Fruit fly (Drosophila melanogaster) whole organism, embryonic: ENCODE measurements around the gene CG42553.
A peak's percentile ranks its signal among the peaks of the same experiment; 100 is the strongest.

Experiments used
- ATbp ChIP-seq: fragments of 200-800 bp; sonication (Bioruptor generic); optimal IDR thresholded peaks from 2 replicates; lab custom pipeline; 2017; ENCODE audit warnings: missing biosample characterization, mild to moderate bottlenecking, missing genetic modification characterization, missing genetic modification reagents
- B-H2 ChIP-seq: fragments of 200-800 bp; sonication (Bioruptor generic); optimal IDR thresholded peaks from 2 replicates; lab custom pipeline; 2018; ENCODE audit warnings: missing biosample characterization, mild to moderate bottlenecking, missing genetic modification characterization
- Bgb ChIP-seq: fragments of 200-800 bp; sonication (Bioruptor generic); IDR thresholded peaks from 2 replicates; pipeline ENCODE4 v1.3.6; 2022; ENCODE audit warnings: missing biosample characterization, missing genetic modification characterization; ENCODE audit not compliant: partially characterized antibody
- CG10267 ChIP-seq: fragments of 200-800 bp; sonication (Bioruptor generic); optimal IDR thresholded peaks from 2 replicates; lab custom pipeline; 2018; ENCODE audit warnings: missing biosample characterization, mild to moderate bottlenecking, missing genetic modification characterization, moderate library complexity
- CG10321 ChIP-seq: fragments of 200-800 bp; sonication (Bioruptor generic); IDR thresholded peaks from 2 replicates; pipeline ENCODE4 v1.3.6; 2022; ENCODE audit warnings: missing biosample characterization, missing genetic modification characterization
- CG10959 ChIP-seq: fragments of 200-800 bp; sonication (Bioruptor generic); IDR thresholded peaks from 2 replicates; pipeline ENCODE4 v1.3.6; 2022; ENCODE audit warnings: missing biosample characterization, missing genetic modification characterization
- CG12659 ChIP-seq: fragments of 200-800 bp; sonication (Bioruptor generic); optimal IDR thresholded peaks from 3 replicates; lab custom pipeline; 2017; ENCODE audit warnings: mild to moderate bottlenecking, missing biosample characterization, missing genetic modification reagents, missing genetic modification characterization
- CG13624 ChIP-seq: fragments of 200-800 bp; sonication (Bioruptor generic); optimal IDR thresholded peaks from 2 replicates; lab custom pipeline; 2016; ENCODE audit warnings: missing biosample characterization, missing genetic modification characterization
- CG15601 ChIP-seq: fragments of 200-800 bp; sonication (Bioruptor generic); optimal IDR thresholded peaks from 3 replicates; lab custom pipeline; 2019; ENCODE audit warnings: missing biosample characterization, mild to moderate bottlenecking, missing genetic modification characterization, moderate library complexity
- CG18262 ChIP-seq: fragments of 200-800 bp; optimal IDR thresholded peaks from 3 replicates; lab custom pipeline; 2019; ENCODE audit warnings: missing biosample characterization, mild to moderate bottlenecking, missing genetic modification characterization, moderate library complexity
- CG2116 ChIP-seq: fragments of 200-800 bp; sonication (Bioruptor generic); optimal IDR thresholded peaks from 3 replicates; lab custom pipeline; 2018; ENCODE audit warnings: missing biosample characterization, mild to moderate bottlenecking, missing genetic modification characterization
- CG2889 ChIP-seq: fragments of 200-800 bp; sonication (Bioruptor generic); IDR thresholded peaks from 3 replicates; pipeline ENCODE4 v1.3.6; 2022; ENCODE audit warnings: missing biosample characterization, missing genetic modification characterization
- CG3065 ChIP-seq: fragments of 200-800 bp; sonication (Bioruptor generic); optimal IDR thresholded peaks from 2 replicates; lab custom pipeline; 2016; ENCODE audit warnings: missing biosample characterization, missing genetic modification characterization
- CG32772 ChIP-seq: fragments of 200-800 bp; sonication (Bioruptor generic); IDR thresholded peaks from 2 replicates; pipeline ENCODE4 v1.3.6; 2022; ENCODE audit warnings: missing biosample characterization, missing genetic modification characterization
- CG3407 ChIP-seq: fragments of 200-800 bp; sonication (Bioruptor generic); optimal IDR thresholded peaks from 2 replicates; lab custom pipeline; 2018; ENCODE audit warnings: missing biosample characterization, mild to moderate bottlenecking, missing genetic modification characterization
- CG5180 ChIP-seq: fragments of 200-800 bp; sonication (Bioruptor generic); optimal IDR thresholded peaks from 3 replicates; lab custom pipeline; 2017; ENCODE audit warnings: missing biosample characterization, missing genetic modification characterization, mild to moderate bottlenecking, moderate library complexity, missing genetic modification reagents
- CG7372 ChIP-seq: fragments of 200-800 bp; sonication (Bioruptor generic); IDR thresholded peaks from 2 replicates; pipeline ENCODE4 v1.3.6; 2022; ENCODE audit warnings: missing biosample characterization, missing genetic modification characterization
- D ChIP-seq, 2 experiments: fragments of 200-800 bp in 1 of 2; fragments of >200 bp in 1 of 2; sonication (Bioruptor generic) in 1 of 2; optimal IDR thresholded peaks; 2 replicates in 1 of 2; 3 replicates in 1 of 2; lab custom pipeline; 2017; ENCODE audit warnings: mild to moderate bottlenecking in 1 of 2, missing biosample characterization in 1 of 2, missing genetic modification characterization in 1 of 2, missing genetic modification reagents in 1 of 2
- Fer1 ChIP-seq: fragments of 200-800 bp; sonication (Bioruptor generic); optimal IDR thresholded peaks from 2 replicates; lab custom pipeline; 2017; ENCODE audit warnings: missing biosample characterization, mild to moderate bottlenecking, missing genetic modification characterization
- MBD-R2 ChIP-seq: fragments of 200-800 bp; sonication (Bioruptor generic); IDR thresholded peaks from 2 replicates; pipeline ENCODE4 v1.3.6; 2022; ENCODE audit warnings: missing biosample characterization, missing genetic modification characterization
- Mrtf ChIP-seq: fragments of 200-800 bp; sonication (Bioruptor generic); IDR thresholded peaks from 3 replicates; pipeline ENCODE4 v1.3.6; 2022; ENCODE audit warnings: missing biosample characterization, missing genetic modification characterization
- Scr ChIP-seq: fragments of 200-800 bp; sonication (Bioruptor generic); IDR thresholded peaks from 2 replicates; pipeline ENCODE4 v1.3.6; 2022; ENCODE audit warnings: missing biosample characterization, missing genetic modification characterization; ENCODE audit not compliant: partially characterized antibody
- Sox102F ChIP-seq: fragments of 200-800 bp; sonication (Bioruptor generic); optimal IDR thresholded peaks from 2 replicates; lab custom pipeline; 2018; ENCODE audit warnings: missing biosample characterization, mild to moderate bottlenecking, missing genetic modification characterization, moderate library complexity
- Vsx1 ChIP-seq: fragments of 200-800 bp; sonication (Bioruptor generic); optimal IDR thresholded peaks from 2 replicates; lab custom pipeline; 2017; ENCODE audit warnings: missing biosample characterization, mild to moderate bottlenecking, missing genetic modification characterization, missing genetic modification reagents
- Xbp1 ChIP-seq: fragments of 200-800 bp; sonication (Bioruptor generic); optimal IDR thresholded peaks from 3 replicates; lab custom pipeline; 2016; ENCODE audit warnings: missing biosample characterization, mild to moderate bottlenecking, missing genetic modification characterization
- ara ChIP-seq: fragments of 200-800 bp; sonication (Bioruptor generic); IDR thresholded peaks from 2 replicates; pipeline ENCODE4 v1.3.6; 2022; ENCODE audit warnings: missing biosample characterization, missing genetic modification characterization
- cas ChIP-seq: fragments of 200-800 bp; sonication (Bioruptor generic); IDR thresholded peaks from 2 replicates; pipeline ENCODE4 v1.3.6; 2022; ENCODE audit warnings: missing biosample characterization, missing genetic modification characterization
- cg ChIP-seq: fragments of 200-800 bp; sonication (Bioruptor generic); optimal IDR thresholded peaks from 3 replicates; lab custom pipeline; 2019; ENCODE audit warnings: missing biosample characterization, mild to moderate bottlenecking, missing genetic modification characterization, moderate library complexity
- chinmo ChIP-seq: fragments of 200-800 bp; sonication (Bioruptor generic); IDR thresholded peaks from 4 replicates; pipeline ENCODE4 v1.3.6; 2022; ENCODE audit warnings: missing biosample characterization, missing genetic modification characterization; ENCODE audit not compliant: partially characterized antibody
- croc ChIP-seq: fragments of 200-800 bp; sonication (Bioruptor generic); conservative IDR thresholded peaks from 3 replicates; pipeline ENCODE4 v1.3.6; 2022; ENCODE audit warnings: missing biosample characterization, missing genetic modification characterization
- da ChIP-seq: fragments of 200-800 bp; sonication (Bioruptor generic); optimal IDR thresholded peaks from 2 replicates; lab custom pipeline; 2016; ENCODE audit warnings: missing biosample characterization, missing genetic modification characterization
- en ChIP-seq: fragments of 200-800 bp; sonication (Bioruptor generic); optimal IDR thresholded peaks from 2 replicates; lab custom pipeline; 2016; ENCODE audit warnings: missing biosample characterization, missing genetic modification characterization
- fd3F ChIP-seq: fragments of 200-800 bp; sonication (Bioruptor generic); optimal IDR thresholded peaks from 2 replicates; lab custom pipeline; 2018; ENCODE audit warnings: missing biosample characterization, mild to moderate bottlenecking, missing genetic modification characterization, moderate library complexity
- ftz-f1 ChIP-seq: fragments of 200-800 bp; sonication (Bioruptor generic); optimal IDR thresholded peaks from 2 replicates; lab custom pipeline; 2016; ENCODE audit warnings: missing biosample characterization, missing genetic modification characterization
- gsb-n ChIP-seq: fragments of 200-800 bp; sonication (Bioruptor generic); optimal IDR thresholded peaks from 3 replicates; lab custom pipeline; 2018; ENCODE audit warnings: missing biosample characterization, mild to moderate bottlenecking, missing genetic modification characterization
- ind ChIP-seq: fragments of 200-800 bp; sonication (Bioruptor generic); optimal IDR thresholded peaks from 3 replicates; lab custom pipeline; 2016; ENCODE audit warnings: missing biosample characterization, missing genetic modification characterization
- jing ChIP-seq: fragments of 200-800 bp; sonication (Bioruptor generic); optimal IDR thresholded peaks from 2 replicates; lab custom pipeline; 2018; ENCODE audit warnings: missing biosample characterization, mild to moderate bottlenecking, missing genetic modification characterization
- kah ChIP-seq: fragments of 200-800 bp; sonication (Bioruptor generic); optimal IDR thresholded peaks from 2 replicates; lab custom pipeline; 2018; ENCODE audit warnings: missing biosample characterization, mild to moderate bottlenecking, missing genetic modification characterization
- klu ChIP-seq: fragments of 200-800 bp; sonication (Bioruptor generic); IDR thresholded peaks from 2 replicates; pipeline ENCODE4 v1.3.6; 2022; ENCODE audit warnings: missing biosample characterization, missing genetic modification characterization
- lov ChIP-seq, 2 experiments: fragments of 200-800 bp in 1 of 2; fragments of >200 bp in 1 of 2; sonication (Bioruptor generic) in 1 of 2; IDR thresholded peaks in 1 of 2; optimal IDR thresholded peaks in 1 of 2; 2 replicates in 1 of 2; 3 replicates in 1 of 2; pipeline versions ENCODE4 v1.3.6 to Lab custom; 2017 to 2022; ENCODE audit warnings: missing biosample characterization in 1 of 2, missing genetic modification characterization in 1 of 2
- maf-S ChIP-seq: fragments of 200-800 bp; sonication (Bioruptor generic); optimal IDR thresholded peaks from 2 replicates; lab custom pipeline; 2016; ENCODE audit warnings: missing biosample characterization, missing genetic modification characterization
- nau ChIP-seq: fragments of 200-800 bp; sonication (Bioruptor generic); optimal IDR thresholded peaks from 3 replicates; lab custom pipeline; 2017; ENCODE audit warnings: missing biosample characterization, mild to moderate bottlenecking, missing genetic modification characterization, missing genetic modification reagents
- nerfin-1 ChIP-seq: fragments of 200-800 bp; sonication (Bioruptor generic); optimal IDR thresholded peaks from 3 replicates; lab custom pipeline; 2019; ENCODE audit warnings: missing biosample characterization, mild to moderate bottlenecking, missing genetic modification characterization, moderate library complexity
- ranshi ChIP-seq: fragments of 200-800 bp; sonication (Bioruptor generic); IDR thresholded peaks from 2 replicates; pipeline ENCODE4 v1.3.6; 2022; ENCODE audit warnings: missing biosample characterization, missing genetic modification characterization
- salm ChIP-seq: fragments of 200-800 bp; sonication (Bioruptor generic); optimal IDR thresholded peaks from 2 replicates; lab custom pipeline; 2018; ENCODE audit warnings: missing biosample characterization, mild to moderate bottlenecking, missing genetic modification characterization
- sd ChIP-seq: fragments of 200-800 bp; sonication (Bioruptor generic); optimal IDR thresholded peaks from 3 replicates; lab custom pipeline; 2018; ENCODE audit warnings: missing biosample characterization, mild to moderate bottlenecking, missing genetic modification characterization, moderate library complexity
- tap ChIP-seq: fragments of 200-800 bp; optimal IDR thresholded peaks from 3 replicates; lab custom pipeline; 2019; ENCODE audit warnings: missing biosample characterization, mild to moderate bottlenecking, missing genetic modification characterization, moderate library complexity
- tx ChIP-seq: fragments of 200-800 bp; sonication (Bioruptor generic); optimal IDR thresholded peaks from 2 replicates; lab custom pipeline; 2016; ENCODE audit warnings: missing biosample characterization, missing genetic modification characterization
- unc-4 ChIP-seq: fragments of 200-800 bp; sonication (Bioruptor generic); IDR thresholded peaks from 2 replicates; pipeline ENCODE4 v1.3.6; 2022; ENCODE audit warnings: missing biosample characterization, missing genetic modification characterization; ENCODE audit not compliant: partially characterized antibody
- zen ChIP-seq: fragments of 200-800 bp; sonication (Bioruptor generic); optimal IDR thresholded peaks from 3 replicates; lab custom pipeline; 2018; ENCODE audit warnings: missing biosample characterization, mild to moderate bottlenecking, missing genetic modification characterization, moderate library complexity

Gene CG42553

DNA sequence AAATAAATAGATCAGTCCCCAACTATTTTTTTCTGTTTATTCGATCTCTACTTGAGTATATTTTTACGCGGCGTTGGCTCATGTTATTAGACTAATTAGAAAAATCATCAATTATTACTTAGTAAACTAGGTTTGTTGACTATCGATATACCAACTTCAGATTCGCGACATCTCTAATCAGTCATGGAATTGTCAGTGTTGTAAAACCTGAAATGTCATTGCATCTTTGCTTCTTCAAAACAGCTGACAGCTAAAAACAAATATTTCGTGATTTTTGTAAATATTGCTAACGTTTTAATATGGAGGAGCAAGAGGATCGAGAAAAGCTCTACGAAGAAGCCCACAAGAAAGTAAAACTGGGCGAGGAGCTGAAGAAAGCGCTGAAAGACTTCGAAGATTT lies at the start of gene CG42553 (continued):
- TF ChIP-seq Xbp1 (no peak), kah (GFP tag; lab: Kevin White, UChicago) (no peak), cg (GFP tag; lab: Kevin White, UChicago) (no peak), ftz-f1 (GFP tag; lab: Kevin White, UChicago) (no peak), ara (GFP tag; lab: Robert Waterston, UW) (no peak), sd (tag; lab: Kevin White, UChicago) (no peak), CG13624 (GFP tag; lab: Kevin White, UChicago) (no peak), gsb-n (tag; lab: Kevin White, UChicago) (no peak), salm (tag; lab: Kevin White, UChicago) (no peak), ind (GFP tag; lab: Kevin White, UChicago) (no peak), MBD-R2 (peak; percentile 84), maf-S (GFP tag; lab: Kevin White, UChicago) (no peak), klu (GFP tag; lab: Robert Waterston, UW) (no peak), ranshi (GFP tag; lab: Robert Waterston, UW) (0 out of 2 replicates have a peak, but pooled peaks have one; percentile 28), CG10267 (peak; percentile 91), Fer1 (GFP tag; lab: Kevin White, UChicago) (peak; percentile 10), jing (no peak), CG2116 (GFP tag; lab: Kevin White, UChicago) (no peak), CG10959 (GFP tag; lab: Robert Waterston, UW) (no peak), D (optimal IDR thresholded peaks at IDR 0.05; lab: Kevin White, UChicago) (no peak), D (GFP tag; optimal IDR thresholded peaks at IDR 0.05; lab: Kevin White, UChicago) (no peak), nerfin-1 (tag; lab: Kevin White, UChicago) (no peak), tx (no peak), Scr (GFP tag; lab: Robert Waterston, UW) (peak; percentile 39; the same call in 1 of the 2 replicates), CG7372 (GFP tag; lab: Robert Waterston, UW) (no peak), cas (GFP tag; lab: Robert Waterston, UW) (no peak), tap (tag; lab: Kevin White, UChicago) (no peak), da (no peak), croc (GFP tag; lab: Robert Waterston, UW) (no peak), CG10321 (GFP tag; lab: Robert Waterston, UW) (no peak), nau (no peak), unc-4 (GFP tag; lab: Robert Waterston, UW) (peak; percentile 51), CG3065 (no peak), B-H2 (no peak), Mrtf (GFP tag; lab: Robert Waterston, UW) (no peak), Vsx1 (GFP tag; lab: Kevin White, UChicago) (no peak), CG18262 (no peak), chinmo (GFP tag; lab: Robert Waterston, UW) (no peak), CG3407 (no peak), CG12659 (no peak), CG5180 (GFP tag; lab: Kevin White, UChicago) (no peak), CG32772 (no peak), en (GFP tag; lab: Kevin White, UChicago) (no peak), CG2889 (no peak), ATbp (GFP tag; lab: Kevin White, UChicago) (no peak), Bgb (peak; percentile 42), lov (optimal IDR thresholded peaks at IDR 0.05; lab: Kevin White, UChicago) (no peak), lov (GFP tag; IDR thresholded peaks at IDR 0.05; lab: Robert Waterston, UW) (no peak), zen (tag; lab: Kevin White, UChicago) (no peak), Sox102F (GFP tag; lab: Kevin White, UChicago) (no peak), fd3F (GFP tag; lab: Kevin White, UChicago) (no peak), CG15601 (no peak)
